Worm (Caenorhabditis elegans): Measurements from ENCODE around the gene fut-2.

The fut-2 gene

ce11 chrV:6551707-6552390 lies 23.8 kb downstream of the fut-2 start, which contains the start of gene twk-10 (continued):
- no peak for TF ChIP-seq nhr-11 (tag; optimal IDR thresholded peaks at IDR 0.05)
- TF ChIP-seq madf-9 (GFP tag; conservative IDR thresholded peaks at IDR 0.05) = peak; percentile 75; the same call in 1 of the 2 replicates
- TF ChIP-seq ama-1 (optimal IDR thresholded peaks at IDR 0.05) = no peak
- peak; percentile 70; the same call in 1 of the 2 replicates for TF ChIP-seq ZK337.2 (GFP tag; IDR thresholded peaks at IDR 0.05)
- no peak for TF ChIP-seq R02D3.7 (tag; optimal IDR thresholded peaks at IDR 0.05)
- peak; percentile 21 for TF ChIP-seq nhr-111 (GFP tag; optimal IDR thresholded peaks at IDR 0.05)
- TF ChIP-seq tra-1 (GFP tag; IDR thresholded peaks at IDR 0.05) = peak; percentile 83
- TF ChIP-seq Y5F2A.4 (GFP tag; optimal IDR thresholded peaks at IDR 0.05) = no peak
- peak; percentile 30 for TF ChIP-seq nhr-77 (tag; optimal IDR thresholded peaks at IDR 0.05)
- TF ChIP-seq lin-1 (GFP tag; IDR thresholded peaks at IDR 0.05) = 0 out of 2 replicates have a peak, but pooled peaks have one; percentile 42
- TF ChIP-seq lin-29 (GFP tag; IDR thresholded peaks at IDR 0.05) = no peak
- TF ChIP-seq egl-43 (GFP tag; IDR thresholded peaks at IDR 0.05) = no peak; the same call in 1 of the 2 replicates
- peak; percentile 15 for TF ChIP-seq hlh-30 (tag; optimal IDR thresholded peaks at IDR 0.05; ENCODE audit: insufficient read depth)
- peak; percentile 76; the same call in 1 of the 2 replicates for TF ChIP-seq pha-4 (GFP tag; IDR thresholded peaks at IDR 0.05)
- TF ChIP-seq pha-4 (tag; optimal IDR thresholded peaks at IDR 0.05) = no peak
- TF ChIP-seq Y105C5A.15 (GFP tag; IDR thresholded peaks at IDR 0.05) = no peak
- TF ChIP-seq mdl-1 (tag; optimal IDR thresholded peaks at IDR 0.05) = no peak
- TF ChIP-seq rbr-2 (tag; optimal IDR thresholded peaks at IDR 0.05) = peak; percentile 9
- no peak for TF ChIP-seq unc-39 (tag; optimal IDR thresholded peaks at IDR 0.05)
- TF ChIP-seq sdz-12 (GFP tag; optimal IDR thresholded peaks at IDR 0.05) = no peak
- TF ChIP-seq spr-3 (GFP tag; optimal IDR thresholded peaks at IDR 0.05) = no peak
- TF ChIP-seq attf-4 (tag; optimal IDR thresholded peaks at IDR 0.05) = no peak
- peak; percentile 52; the same call in 1 of the 2 replicates for TF ChIP-seq T26A8.4 (GFP tag; IDR thresholded peaks at IDR 0.05)
- TF ChIP-seq mes-2 (tag; optimal IDR thresholded peaks at IDR 0.05; ENCODE audit: poor library complexity, severe bottlenecking) = no peak
- TF ChIP-seq daf-12 (tag; optimal IDR thresholded peaks at IDR 0.05) = no peak
- TF ChIP-seq nhr-102 (tag; optimal IDR thresholded peaks at IDR 0.05) = no peak
- peak; percentile 64; the same call in 1 of the 2 replicates for TF ChIP-seq arid-1 (GFP tag; conservative IDR thresholded peaks at IDR 0.05)
- TF ChIP-seq ceh-62 (tag; optimal IDR thresholded peaks at IDR 0.05) = no peak
- TF ChIP-seq Y48G9A.11 (GFP tag; IDR thresholded peaks at IDR 0.05) = peak; percentile 69; the same call in 1 of the 2 replicates
- no peak for TF ChIP-seq fos-1 (tag; optimal IDR thresholded peaks at IDR 0.05)
- TF ChIP-seq daf-8 (GFP tag; IDR thresholded peaks at IDR 0.05) = no peak
- TF ChIP-seq aha-1 (tag) = no peak
- no peak for TF ChIP-seq hlh-11 (tag; optimal IDR thresholded peaks at IDR 0.05)
- TF ChIP-seq F26F4.8 (GFP tag; conservative IDR thresholded peaks at IDR 0.05) = peak; percentile 73; the same call in 1 of the 2 replicates
- no peak for TF ChIP-seq zag-1 (tag; optimal IDR thresholded peaks at IDR 0.05)
- TF ChIP-seq zfp-2 (tag; optimal IDR thresholded peaks at IDR 0.05) = no peak
- TF ChIP-seq ztf-11 (tag; optimal IDR thresholded peaks at IDR 0.05) = no peak
- TF ChIP-seq nhr-42 (GFP tag; IDR thresholded peaks at IDR 0.05) = no peak
- TF ChIP-seq jun-1 (tag; optimal IDR thresholded peaks at IDR 0.05) = no peak
- TF ChIP-seq ztf-7 (tag; optimal IDR thresholded peaks at IDR 0.05) = no peak
- 0 out of 2 replicates have a peak, but pooled peaks have one; percentile 63 for TF ChIP-seq daf-19 (GFP tag; conservative IDR thresholded peaks at IDR 0.05)
- TF ChIP-seq pqm-1 (tag; optimal IDR thresholded peaks at IDR 0.05) = no peak
- TF ChIP-seq Y75B8A.6 (GFP tag; IDR thresholded peaks at IDR 0.05) = no peak
- TF ChIP-seq egl-27 (tag; optimal IDR thresholded peaks at IDR 0.05) = no peak
- no peak for TF ChIP-seq skn-1 (tag; optimal IDR thresholded peaks at IDR 0.05)
- TF ChIP-seq ctbp-1 (GFP tag; IDR thresholded peaks at IDR 0.05) = 0 out of 2 replicates have a peak, but pooled peaks have one; percentile 27
- TF ChIP-seq dmd-9 (GFP tag; IDR thresholded peaks at IDR 0.05) = 0 out of 2 replicates have a peak, but pooled peaks have one; percentile 70
- no peak for TF ChIP-seq spr-1 (tag; optimal IDR thresholded peaks at IDR 0.05)
- TF ChIP-seq madf-5 (GFP tag; IDR thresholded peaks at IDR 0.05) = 0 out of 4 replicates have a peak, but pooled peaks of 1 of the 2 experiments have one; percentile 59
- no peak for TF ChIP-seq ceh-82 (tag; optimal IDR thresholded peaks at IDR 0.05)
- TF ChIP-seq dmd-6 (GFP tag; IDR thresholded peaks at IDR 0.05) = peak; percentile 60

Measured in whole organism, L4 larva.